Fruit fly (Drosophila melanogaster) whole organism, embryonic: ENCODE data around the gene Cdk1.

Experiments used
- CG10274 ChIP-seq: fragments of 200-800 bp; sonication (Bioruptor generic); optimal IDR thresholded peaks from 3 replicates; lab custom pipeline; 2017; ENCODE audit warnings: missing biosample characterization, mild to moderate bottlenecking, missing genetic modification characterization
- CG11085 ChIP-seq: fragments of 200-800 bp; sonication (Bioruptor generic); IDR thresholded peaks from 2 replicates; pipeline ENCODE4 v1.3.6; 2022; ENCODE audit warnings: missing biosample characterization, missing genetic modification characterization
- CG11456 ChIP-seq: fragments of 200-800 bp; sonication (Bioruptor generic); IDR thresholded peaks from 3 replicates; pipeline ENCODE4 v1.3.6; 2022; ENCODE audit warnings: missing biosample characterization, missing genetic modification characterization
- CG11695 ChIP-seq: fragments of 200-800 bp; sonication (Bioruptor generic); IDR thresholded peaks from 3 replicates; pipeline ENCODE4 v1.3.6; 2022; ENCODE audit warnings: missing biosample characterization, missing genetic modification characterization
- CG11696 ChIP-seq: fragments of 200-800 bp; sonication (Bioruptor generic); IDR thresholded peaks from 2 replicates; pipeline ENCODE4 v1.3.6; 2022; ENCODE audit warnings: missing biosample characterization, missing genetic modification characterization
- CG12942 ChIP-seq: fragments of 200-800 bp; sonication (Bioruptor generic); optimal IDR thresholded peaks from 3 replicates; lab custom pipeline; 2016; ENCODE audit warnings: missing biosample characterization, missing genetic modification characterization
- CG14441 ChIP-seq: fragments of 200-800 bp; sonication (Bioruptor generic); IDR thresholded peaks from 2 replicates; pipeline ENCODE4 v1.3.6; 2022; ENCODE audit warnings: missing biosample characterization, missing genetic modification characterization
- CG15514 ChIP-seq: fragments of 200-800 bp; sonication (Bioruptor generic); optimal IDR thresholded peaks from 3 replicates; lab custom pipeline; 2017; ENCODE audit warnings: missing biosample characterization, missing genetic modification characterization, mild to moderate bottlenecking, moderate library complexity, missing genetic modification reagents
- CG15696 ChIP-seq: fragments of 200-800 bp; sonication (Bioruptor generic); optimal IDR thresholded peaks from 2 replicates; lab custom pipeline; 2019; ENCODE audit warnings: missing biosample characterization, mild to moderate bottlenecking, missing genetic modification characterization, moderate library complexity
- CG18599 ChIP-seq: fragments of 200-800 bp; sonication (Bioruptor generic); optimal IDR thresholded peaks from 3 replicates; lab custom pipeline; 2017; ENCODE audit warnings: missing biosample characterization, missing genetic modification characterization, mild to moderate bottlenecking, moderate library complexity, missing genetic modification reagents
- CG18619 ChIP-seq: fragments of 200-800 bp; sonication (Bioruptor generic); optimal IDR thresholded peaks from 3 replicates; lab custom pipeline; 2017; ENCODE audit warnings: missing biosample characterization, mild to moderate bottlenecking, missing genetic modification characterization
- CG2202 ChIP-seq: fragments of 200-800 bp; sonication (Bioruptor generic); optimal IDR thresholded peaks from 2 replicates; lab custom pipeline; 2018; ENCODE audit warnings: missing biosample characterization, mild to moderate bottlenecking, missing genetic modification characterization
- CG2712 ChIP-seq: fragments of 200-800 bp; optimal IDR thresholded peaks from 3 replicates; lab custom pipeline; 2019; ENCODE audit warnings: missing biosample characterization, mild to moderate bottlenecking, missing genetic modification characterization, moderate library complexity
- CG3065 ChIP-seq: fragments of 200-800 bp; sonication (Bioruptor generic); optimal IDR thresholded peaks from 2 replicates; lab custom pipeline; 2016; ENCODE audit warnings: missing biosample characterization, missing genetic modification characterization
- CG31224 ChIP-seq: fragments of 200-800 bp; sonication (Bioruptor generic); IDR thresholded peaks from 2 replicates; pipeline ENCODE4 v1.3.6; 2022; ENCODE audit warnings: missing biosample characterization, missing genetic modification characterization
- CG4424 ChIP-seq: fragments of 200-800 bp; sonication (Bioruptor generic); optimal IDR thresholded peaks from 3 replicates; lab custom pipeline; 2016; ENCODE audit warnings: missing biosample characterization, missing genetic modification characterization
- CG5953 ChIP-seq: fragments of 200-800 bp; sonication (Bioruptor generic); IDR thresholded peaks from 2 replicates; pipeline ENCODE4 v1.3.6; 2022; ENCODE audit warnings: missing biosample characterization, missing genetic modification characterization
- CG6272 ChIP-seq: fragments of 200-800 bp; sonication (Bioruptor generic); IDR thresholded peaks from 2 replicates; pipeline ENCODE4 v1.3.6; 2022; ENCODE audit warnings: missing biosample characterization, missing genetic modification characterization
- CG6791 ChIP-seq: fragments of 200-800 bp; sonication (Bioruptor generic); IDR thresholded peaks from 3 replicates; pipeline ENCODE4 v1.3.6; 2022; ENCODE audit warnings: missing biosample characterization, missing genetic modification characterization; ENCODE audit not compliant: partially characterized antibody
- CG7271 ChIP-seq: fragments of 200-800 bp; sonication (Bioruptor generic); optimal IDR thresholded peaks from 2 replicates; lab custom pipeline; 2018; ENCODE audit warnings: missing biosample characterization, mild to moderate bottlenecking, missing genetic modification characterization, moderate library complexity
- CG8089 ChIP-seq: fragments of 200-800 bp; sonication (Bioruptor generic); optimal IDR thresholded peaks from 3 replicates; lab custom pipeline; 2016; ENCODE audit warnings: missing biosample characterization, missing genetic modification characterization
- CG8281 ChIP-seq: fragments of 200-800 bp; sonication (Bioruptor generic); optimal IDR thresholded peaks from 2 replicates; lab custom pipeline; 2018; ENCODE audit warnings: missing biosample characterization, mild to moderate bottlenecking, missing genetic modification characterization, moderate library complexity
- CG8388 ChIP-seq: fragments of 200-800 bp; sonication (Bioruptor generic); optimal IDR thresholded peaks from 2 replicates; lab custom pipeline; 2019; ENCODE audit warnings: missing biosample characterization, mild to moderate bottlenecking, missing genetic modification characterization, moderate library complexity
- Dad ChIP-seq: fragments of 200-800 bp; sonication (Bioruptor generic); optimal IDR thresholded peaks from 3 replicates; lab custom pipeline; 2016; ENCODE audit warnings: missing biosample characterization, missing genetic modification characterization
- ERR ChIP-seq: fragments of 200-800 bp; sonication (Bioruptor generic); optimal IDR thresholded peaks from 2 replicates; lab custom pipeline; 2016; ENCODE audit warnings: missing biosample characterization, missing genetic modification characterization
- Fer2 ChIP-seq: fragments of 200-800 bp; sonication (Bioruptor generic); optimal IDR thresholded peaks from 2 replicates; lab custom pipeline; 2018; ENCODE audit warnings: missing biosample characterization, mild to moderate bottlenecking, missing genetic modification characterization, moderate library complexity
- Fer3 ChIP-seq: fragments of 200-800 bp; sonication (Bioruptor generic); optimal IDR thresholded peaks from 2 replicates; lab custom pipeline; 2018; ENCODE audit warnings: missing biosample characterization, mild to moderate bottlenecking, missing genetic modification characterization, moderate library complexity
- Gug ChIP-seq: fragments of 200-800 bp; sonication (Bioruptor generic); IDR thresholded peaks from 4 replicates; pipeline ENCODE4 v1.3.6; 2022; ENCODE audit warnings: missing biosample characterization, missing genetic modification characterization
- Lhr ChIP-seq: fragments of 200-800 bp; sonication (Bioruptor generic); optimal IDR thresholded peaks from 3 replicates; lab custom pipeline; 2017; ENCODE audit warnings: mild to moderate bottlenecking, missing biosample characterization, missing genetic modification reagents, missing genetic modification characterization
- Max ChIP-seq: fragments of 200-800 bp; sonication (Bioruptor generic); optimal IDR thresholded peaks from 2 replicates; lab custom pipeline; 2016; ENCODE audit warnings: missing biosample characterization, mild to moderate bottlenecking, missing genetic modification characterization
- Med ChIP-seq: fragments of 200-800 bp; sonication (Bioruptor generic); peaks from one replicate; lab custom pipeline; 2016; ENCODE audit warnings: missing biosample characterization, missing genetic modification characterization, mild to moderate bottlenecking, inconsistent platforms, moderate library complexity
- Ravus ChIP-seq: fragments of 200-800 bp; sonication (Bioruptor generic); IDR thresholded peaks from 2 replicates; pipeline ENCODE4 v1.3.6; 2022; ENCODE audit warnings: missing biosample characterization, missing genetic modification characterization
- Rx ChIP-seq: fragments of 200-800 bp; sonication (Bioruptor generic); IDR thresholded peaks from 2 replicates; pipeline ENCODE4 v1.3.6; 2022; ENCODE audit warnings: missing biosample characterization, missing genetic modification characterization
- Sox100B ChIP-seq: fragments of 200-800 bp; sonication (Bioruptor generic); optimal IDR thresholded peaks from 3 replicates; lab custom pipeline; 2018; ENCODE audit warnings: missing biosample characterization, mild to moderate bottlenecking, missing genetic modification characterization
- YL-1 ChIP-seq: fragments of 200-800 bp; sonication (Bioruptor generic); optimal IDR thresholded peaks from 3 replicates; lab custom pipeline; 2017; ENCODE audit warnings: missing biosample characterization, mild to moderate bottlenecking, missing genetic modification characterization
- aop ChIP-seq: fragments of 200-800 bp; sonication (Bioruptor generic); IDR thresholded peaks from 2 replicates; pipeline ENCODE4 v1.3.6; 2022; ENCODE audit warnings: missing biosample characterization, missing genetic modification characterization
- ato ChIP-seq: fragments of 200-800 bp; sonication (Bioruptor generic); IDR thresholded peaks from 2 replicates; pipeline ENCODE4 v1.3.6; 2022; ENCODE audit warnings: missing biosample characterization, missing genetic modification characterization; ENCODE audit not compliant: partially characterized antibody
- bowl ChIP-seq: fragments of 200-800 bp; sonication (Bioruptor generic); IDR thresholded peaks from 2 replicates; pipeline ENCODE4 v1.3.6; 2022; ENCODE audit warnings: missing biosample characterization, missing genetic modification characterization
- cad ChIP-seq: fragments of >200 bp; optimal IDR thresholded peaks from 2 replicates; lab custom pipeline; 2017; ENCODE audit warnings: missing biosample characterization, missing genetic modification characterization
- cas ChIP-seq: fragments of 200-800 bp; sonication (Bioruptor generic); IDR thresholded peaks from 2 replicates; pipeline ENCODE4 v1.3.6; 2022; ENCODE audit warnings: missing biosample characterization, missing genetic modification characterization
- dm ChIP-seq: fragments of 200-800 bp; sonication (Bioruptor generic); optimal IDR thresholded peaks from 3 replicates; lab custom pipeline; 2016; ENCODE audit warnings: missing biosample characterization, missing genetic modification characterization
- fd102C ChIP-seq: fragments of 200-800 bp; sonication (Bioruptor generic); optimal IDR thresholded peaks from 2 replicates; lab custom pipeline; 2018; ENCODE audit warnings: missing biosample characterization, mild to moderate bottlenecking, missing genetic modification characterization, moderate library complexity
- grn ChIP-seq: fragments of 200-800 bp; sonication (Bioruptor generic); optimal IDR thresholded peaks from 3 replicates; lab custom pipeline; 2017; ENCODE audit warnings: missing biosample characterization, missing genetic modification characterization
- maf-S ChIP-seq: fragments of 200-800 bp; sonication (Bioruptor generic); optimal IDR thresholded peaks from 2 replicates; lab custom pipeline; 2016; ENCODE audit warnings: missing biosample characterization, missing genetic modification characterization
- pan ChIP-seq, 4 experiments: fragments of >200 bp in 3 of 4; fragments of 200-800 bp in 1 of 4; sonication (Bioruptor generic) in 1 of 4; optimal IDR thresholded peaks in 3 of 4; IDR thresholded peaks in 1 of 4; 2 replicates each; pipeline versions ENCODE4 v1.3.6 to Lab custom; 2017 to 2022; ENCODE audit warnings: missing biosample characterization in 2 of 4, missing genetic modification characterization in 2 of 4, mixed read lengths in 1 of 4
- pnt ChIP-seq: fragments of 200-800 bp; sonication (Bioruptor generic); optimal IDR thresholded peaks from 3 replicates; lab custom pipeline; 2016; ENCODE audit warnings: missing biosample characterization, missing genetic modification characterization
- sens-2 ChIP-seq: fragments of 200-800 bp; sonication (Bioruptor generic); IDR thresholded peaks from 2 replicates; pipeline ENCODE4 v1.3.6; 2022; ENCODE audit warnings: missing biosample characterization, missing genetic modification characterization
- shn ChIP-seq: fragments of 200-800 bp; sonication (Bioruptor generic); optimal IDR thresholded peaks from 3 replicates; lab custom pipeline; 2016; ENCODE audit warnings: missing biosample characterization, missing genetic modification characterization
- sob ChIP-seq: fragments of 200-800 bp; sonication (Bioruptor generic); IDR thresholded peaks from 2 replicates; pipeline ENCODE4 v1.3.6; 2022; ENCODE audit warnings: missing biosample characterization, missing genetic modification characterization
- tna ChIP-seq: fragments of 200-800 bp; sonication (Bioruptor generic); IDR thresholded peaks from 2 replicates; pipeline ENCODE4 v1.3.6; 2022; ENCODE audit warnings: missing biosample characterization, missing genetic modification characterization; ENCODE audit not compliant: partially characterized antibody

Gene Cdk1

dm6 chr2L:10334854-10335277 lies 51.2 kb downstream of the Cdk1 start (continued):
- TF ChIP-seq CG6791 (no peak; the same call in 2 of the 3 replicates), ato (GFP tag; lab: Robert Waterston, UW) (peak; percentile 13; the same call in 1 of the 2 replicates), Ravus (no peak), CG5953 (0 out of 2 replicates have a peak, but pooled peaks have one; percentile 19), ERR (GFP tag; lab: Kevin White, UChicago) (peak; percentile 44), CG11456 (GFP tag; lab: Robert Waterston, UW) (no peak), Lhr (GFP tag; lab: Kevin White, UChicago) (peak; percentile 24), Sox100B (peak; percentile 77), sens-2 (GFP tag; lab: Robert Waterston, UW) (no peak), pnt (GFP tag; lab: Kevin White, UChicago) (peak; percentile 27), CG12942 (peak; percentile 6), YL-1 (GFP tag; lab: Kevin White, UChicago) (peak; percentile 88), CG31224 (GFP tag; lab: Robert Waterston, UW) (no peak), CG18599 (peak; percentile 84), Max (GFP tag; lab: Kevin White, UChicago) (peak; percentile 6), aop (GFP tag; lab: Robert Waterston, UW) (no peak), Dad (GFP tag; lab: Kevin White, UChicago) (peak; percentile 17), CG15696 (tag; lab: Kevin White, UChicago) (peak; percentile 72), sob (GFP tag; lab: Robert Waterston, UW) (peak; percentile 72; the same call in 1 of the 2 replicates), grn (GFP tag; lab: Kevin White, UChicago) (peak; percentile 83), bowl (GFP tag; lab: Robert Waterston, UW) (no peak; the same call in 1 of the 2 replicates), shn (peak; percentile 57), CG2202 (tag; lab: Kevin White, UChicago) (peak; percentile 35), fd102C (GFP tag; lab: Kevin White, UChicago) (peak; percentile 17), CG4424 (GFP tag; lab: Kevin White, UChicago) (peak; percentile 36), CG11696 (GFP tag; lab: Robert Waterston, UW) (peak; percentile 97), Fer3 (tag; lab: Kevin White, UChicago) (peak; percentile 63), CG11695 (GFP tag; lab: Robert Waterston, UW) (peak; percentile 30; the same call in 1 of the 3 replicates), CG10274 (peak; percentile 28), CG8089 (GFP tag; lab: Kevin White, UChicago) (peak; percentile 55), CG18619 (GFP tag; lab: Kevin White, UChicago) (peak; percentile 17), maf-S (peak; percentile 41), CG2712 (peak; percentile 56), Gug (GFP tag; lab: Robert Waterston, UW) (no peak), CG8281 (peak; percentile 23), CG14441 (GFP tag; lab: Robert Waterston, UW) (peak; percentile 51; the same call in 1 of the 2 replicates), CG7271 (no peak), CG11085 (no peak), pan (optimal IDR thresholded peaks at IDR 0.05; lab: Kevin White, UChicago) (no peak), pan (GFP tag; optimal IDR thresholded peaks at IDR 0.05 in 1 of 2, IDR thresholded peaks at IDR 0.05 in 1 of 2) (no peak), dm (peak; percentile 50), CG3065 (GFP tag; lab: Kevin White, UChicago) (no peak), CG6272 (no peak), CG8388 (GFP tag; lab: Kevin White, UChicago) (peak; percentile 48), Rx (no peak), cad (no peak), tna (peak; percentile 48; the same call in 1 of the 2 replicates), cas (GFP tag; lab: Robert Waterston, UW) (no peak), Med (GFP tag; lab: Kevin White, UChicago) (peak; percentile 93), Fer2 (tag; lab: Kevin White, UChicago) (peak; percentile 38), CG15514 (GFP tag; lab: Kevin White, UChicago) (peak; percentile 96)
